Fruit fly (Drosophila melanogaster) whole organism, embryonic: ENCODE measurements around the gene iav.

Experiments
- CG10654 ChIP-seq: fragments of 200-800 bp; sonication (Bioruptor generic); optimal IDR thresholded peaks from 2 replicates; lab custom pipeline; 2016; ENCODE audit warnings: missing biosample characterization, missing genetic modification characterization
- CG11696 ChIP-seq: fragments of 200-800 bp; sonication (Bioruptor generic); IDR thresholded peaks from 2 replicates; pipeline ENCODE4 v1.3.6; 2022; ENCODE audit warnings: missing biosample characterization, missing genetic modification characterization
- CG11723 ChIP-seq: fragments of 200-800 bp; sonication (Bioruptor generic); optimal IDR thresholded peaks from 2 replicates; lab custom pipeline; 2017; ENCODE audit warnings: missing biosample characterization, mild to moderate bottlenecking, missing genetic modification characterization
- CG12071 ChIP-seq: fragments of 200-800 bp; sonication (Bioruptor generic); optimal IDR thresholded peaks from 3 replicates; lab custom pipeline; 2018; ENCODE audit warnings: missing biosample characterization, mild to moderate bottlenecking, missing genetic modification characterization
- CG17359 ChIP-seq: fragments of 200-800 bp; sonication (Bioruptor generic); optimal IDR thresholded peaks from 3 replicates; lab custom pipeline; 2018; ENCODE audit warnings: missing biosample characterization, mild to moderate bottlenecking, missing genetic modification characterization, moderate library complexity
- CG2120 ChIP-seq: fragments of 200-800 bp; sonication (Bioruptor generic); optimal IDR thresholded peaks from 3 replicates; lab custom pipeline; 2016; ENCODE audit warnings: missing biosample characterization, missing genetic modification characterization
- CG2712 ChIP-seq: fragments of 200-800 bp; optimal IDR thresholded peaks from 3 replicates; lab custom pipeline; 2019; ENCODE audit warnings: missing biosample characterization, mild to moderate bottlenecking, missing genetic modification characterization, moderate library complexity
- CG2889 ChIP-seq: fragments of 200-800 bp; sonication (Bioruptor generic); IDR thresholded peaks from 3 replicates; pipeline ENCODE4 v1.3.6; 2022; ENCODE audit warnings: missing biosample characterization, missing genetic modification characterization
- CG30020 ChIP-seq: fragments of 200-800 bp; optimal IDR thresholded peaks from 2 replicates; lab custom pipeline; 2019; ENCODE audit warnings: missing biosample characterization, mild to moderate bottlenecking, missing genetic modification characterization, moderate library complexity
- CG31388 ChIP-seq: fragments of 200-800 bp; sonication (Bioruptor generic); optimal IDR thresholded peaks from 2 replicates; lab custom pipeline; 2016; ENCODE audit warnings: missing biosample characterization, missing genetic modification characterization
- CG34224 ChIP-seq: fragments of 200-800 bp; sonication (Bioruptor generic); IDR thresholded peaks from 3 replicates; pipeline ENCODE4 v1.3.6; 2022; ENCODE audit warnings: missing biosample characterization, missing genetic modification characterization; ENCODE audit not compliant: partially characterized antibody
- CG4404 ChIP-seq: fragments of 200-800 bp; sonication (Bioruptor generic); IDR thresholded peaks from 2 replicates; pipeline ENCODE4 v1.3.6; 2022; ENCODE audit warnings: missing biosample characterization, missing genetic modification characterization
- CG7745 ChIP-seq: fragments of 200-800 bp; sonication (Bioruptor generic); optimal IDR thresholded peaks from 2 replicates; lab custom pipeline; 2018; ENCODE audit warnings: missing biosample characterization, mild to moderate bottlenecking, missing genetic modification characterization, moderate library complexity
- CG8290 ChIP-seq, 3 experiments: fragments of 200-800 bp; sonication (Bioruptor generic); optimal IDR thresholded peaks; 2 replicates each; lab custom pipeline; 2016 to 2019; ENCODE audit warnings: missing biosample characterization in 3 of 3, missing genetic modification characterization in 3 of 3, mild to moderate bottlenecking in 2 of 3, moderate library complexity in 1 of 3
- CG8388 ChIP-seq: fragments of 200-800 bp; sonication (Bioruptor generic); optimal IDR thresholded peaks from 2 replicates; lab custom pipeline; 2019; ENCODE audit warnings: missing biosample characterization, mild to moderate bottlenecking, missing genetic modification characterization, moderate library complexity
- CG9876 ChIP-seq: fragments of 200-800 bp; sonication (Bioruptor generic); optimal IDR thresholded peaks from 2 replicates; lab custom pipeline; 2016; ENCODE audit warnings: missing biosample characterization, missing genetic modification characterization
- Dbx ChIP-seq: fragments of 200-800 bp; sonication (Bioruptor generic); IDR thresholded peaks from 3 replicates; pipeline ENCODE4 v1.3.6; 2022; ENCODE audit warnings: missing biosample characterization, missing genetic modification characterization
- Deaf1 ChIP-seq: fragments of 200-800 bp; optimal IDR thresholded peaks from 3 replicates; lab custom pipeline; 2019; ENCODE audit warnings: missing biosample characterization, mild to moderate bottlenecking, missing genetic modification characterization, moderate library complexity
- Dfd ChIP-seq, 2 experiments: fragments of >200 bp; optimal IDR thresholded peaks; 2 replicates each; lab custom pipeline; 2017; ENCODE audit warnings: missing biosample characterization in 2 of 2, missing genetic modification characterization in 2 of 2
- Ets97D ChIP-seq: fragments of 200-800 bp; sonication (Bioruptor generic); optimal IDR thresholded peaks from 3 replicates; lab custom pipeline; 2016; ENCODE audit warnings: missing biosample characterization, missing genetic modification characterization
- Fer2 ChIP-seq: fragments of 200-800 bp; sonication (Bioruptor generic); optimal IDR thresholded peaks from 2 replicates; lab custom pipeline; 2018; ENCODE audit warnings: missing biosample characterization, mild to moderate bottlenecking, missing genetic modification characterization, moderate library complexity
- Gsc ChIP-seq: fragments of 200-800 bp; sonication (Bioruptor generic); IDR thresholded peaks from 2 replicates; pipeline ENCODE4 v1.3.6; 2022; ENCODE audit warnings: missing biosample characterization, missing genetic modification characterization
- HLH3B ChIP-seq: fragments of 200-800 bp; sonication (Bioruptor generic); IDR thresholded peaks from 2 replicates; pipeline ENCODE4 v1.3.6; 2022; ENCODE audit warnings: missing biosample characterization, missing genetic modification characterization
- HLHmδ ChIP-seq: fragments of 200-800 bp; sonication (Bioruptor generic); optimal IDR thresholded peaks from 2 replicates; lab custom pipeline; 2018; ENCODE audit warnings: missing biosample characterization, mild to moderate bottlenecking, missing genetic modification characterization, moderate library complexity
- Hmr ChIP-seq: fragments of 200-800 bp; sonication (Bioruptor generic); optimal IDR thresholded peaks from 3 replicates; lab custom pipeline; 2017; ENCODE audit warnings: mild to moderate bottlenecking, missing biosample characterization, missing genetic modification reagents, missing genetic modification characterization
- Hr78 ChIP-seq, 2 experiments: fragments of 200-800 bp in 1 of 2; fragments of >200 bp in 1 of 2; sonication (Bioruptor generic) in 1 of 2; optimal IDR thresholded peaks; 2 replicates each; lab custom pipeline; 2017 to 2019; ENCODE audit warnings: missing biosample characterization in 2 of 2, missing genetic modification characterization in 2 of 2, mild to moderate bottlenecking in 1 of 2, moderate library complexity in 1 of 2
- Hsf ChIP-seq: fragments of 200-800 bp; sonication (Bioruptor generic); optimal IDR thresholded peaks from 3 replicates; lab custom pipeline; 2016; ENCODE audit warnings: missing biosample characterization, missing genetic modification characterization
- Jarid2 ChIP-seq: fragments of 200-800 bp; sonication (Bioruptor generic); optimal IDR thresholded peaks from 3 replicates; lab custom pipeline; 2017; ENCODE audit warnings: mild to moderate bottlenecking, missing biosample characterization, missing genetic modification reagents, missing genetic modification characterization
- NFAT ChIP-seq: fragments of 200-800 bp; sonication (Bioruptor generic); IDR thresholded peaks from 2 replicates; pipeline ENCODE4 v1.3.6; 2022; ENCODE audit warnings: missing biosample characterization, missing genetic modification characterization
- Sin3A ChIP-seq: fragments of >200 bp; optimal IDR thresholded peaks from 2 replicates; lab custom pipeline; 2018
- Trl ChIP-seq, 3 experiments: fragments of >200 bp in 2 of 3; fragments of 200-800 bp in 1 of 3; sonication (Bioruptor generic) in 1 of 3; optimal IDR thresholded peaks; 2 replicates in 1 of 3; 3 replicates in 2 of 3; lab custom pipeline; 2016 to 2017; ENCODE audit warnings: missing biosample characterization in 1 of 3, missing genetic modification characterization in 1 of 3
- Usf ChIP-seq: fragments of 200-800 bp; sonication (Bioruptor generic); optimal IDR thresholded peaks from 2 replicates; lab custom pipeline; 2017; ENCODE audit warnings: missing genotype, missing biosample characterization, missing genetic modification characterization
- cas ChIP-seq: fragments of 200-800 bp; sonication (Bioruptor generic); IDR thresholded peaks from 2 replicates; pipeline ENCODE4 v1.3.6; 2022; ENCODE audit warnings: missing biosample characterization, missing genetic modification characterization
- caup ChIP-seq: fragments of 200-800 bp; sonication (Bioruptor generic); optimal IDR thresholded peaks from 3 replicates; lab custom pipeline; 2017; ENCODE audit warnings: missing biosample characterization, mild to moderate bottlenecking, missing genetic modification characterization, moderate library complexity; ENCODE audit not compliant: severe bottlenecking
- chinmo ChIP-seq: fragments of 200-800 bp; sonication (Bioruptor generic); IDR thresholded peaks from 4 replicates; pipeline ENCODE4 v1.3.6; 2022; ENCODE audit warnings: missing biosample characterization, missing genetic modification characterization; ENCODE audit not compliant: partially characterized antibody
- ci ChIP-seq: fragments of 200-800 bp; sonication (Bioruptor generic); IDR thresholded peaks from 3 replicates; pipeline ENCODE4 v1.3.6; 2022; ENCODE audit warnings: missing biosample characterization, missing genetic modification characterization
- dm ChIP-seq: fragments of 200-800 bp; sonication (Bioruptor generic); optimal IDR thresholded peaks from 3 replicates; lab custom pipeline; 2016; ENCODE audit warnings: missing biosample characterization, missing genetic modification characterization
- fd102C ChIP-seq: fragments of 200-800 bp; sonication (Bioruptor generic); optimal IDR thresholded peaks from 2 replicates; lab custom pipeline; 2018; ENCODE audit warnings: missing biosample characterization, mild to moderate bottlenecking, missing genetic modification characterization, moderate library complexity
- fd3F ChIP-seq: fragments of 200-800 bp; sonication (Bioruptor generic); optimal IDR thresholded peaks from 2 replicates; lab custom pipeline; 2018; ENCODE audit warnings: missing biosample characterization, mild to moderate bottlenecking, missing genetic modification characterization, moderate library complexity
- hb ChIP-seq: fragments of 200-800 bp; sonication (Bioruptor generic); IDR thresholded peaks from 3 replicates; pipeline ENCODE4 v1.3.6; 2022; ENCODE audit warnings: missing biosample characterization, missing genetic modification characterization; ENCODE audit not compliant: partially characterized antibody
- inv ChIP-seq: fragments of 200-800 bp; sonication (Bioruptor generic); IDR thresholded peaks from 2 replicates; pipeline ENCODE4 v1.3.6; 2022; ENCODE audit warnings: missing biosample characterization, missing genetic modification characterization; ENCODE audit not compliant: partially characterized antibody
- nerfin-2 ChIP-seq: fragments of 200-800 bp; sonication (Bioruptor generic); IDR thresholded peaks from 2 replicates; pipeline ENCODE4 v1.3.6; 2022; ENCODE audit warnings: missing biosample characterization, missing genetic modification characterization; ENCODE audit not compliant: partially characterized antibody
- psq ChIP-seq: fragments of 200-800 bp; sonication (Bioruptor generic); optimal IDR thresholded peaks from 2 replicates; lab custom pipeline; 2017; ENCODE audit warnings: missing biosample characterization, missing genetic modification characterization
- repo ChIP-seq: fragments of 200-800 bp; sonication (Bioruptor generic); optimal IDR thresholded peaks from 2 replicates; lab custom pipeline; 2016; ENCODE audit warnings: missing biosample characterization, missing genetic modification characterization
- sc ChIP-seq, 3 experiments: fragments of >200 bp in 2 of 3; fragments of 200-800 bp in 1 of 3; sonication (Bioruptor generic) in 1 of 3; optimal IDR thresholded peaks; 2 replicates in 2 of 3; 3 replicates in 1 of 3; lab custom pipeline; 2017; ENCODE audit warnings: mild to moderate bottlenecking in 1 of 3, missing biosample characterization in 1 of 3, missing genetic modification characterization in 1 of 3, missing genetic modification reagents in 1 of 3
- schlank ChIP-seq: fragments of 200-800 bp; sonication (Bioruptor generic); optimal IDR thresholded peaks from 2 replicates; lab custom pipeline; 2018; ENCODE audit warnings: missing biosample characterization, mild to moderate bottlenecking, missing genetic modification characterization
- sens-2 ChIP-seq: fragments of 200-800 bp; sonication (Bioruptor generic); IDR thresholded peaks from 2 replicates; pipeline ENCODE4 v1.3.6; 2022; ENCODE audit warnings: missing biosample characterization, missing genetic modification characterization
- trem ChIP-seq: fragments of 200-800 bp; optimal IDR thresholded peaks from 3 replicates; lab custom pipeline; 2019; ENCODE audit warnings: missing biosample characterization, mild to moderate bottlenecking, missing genetic modification characterization, moderate library complexity
- zen ChIP-seq: fragments of 200-800 bp; sonication (Bioruptor generic); optimal IDR thresholded peaks from 3 replicates; lab custom pipeline; 2018; ENCODE audit warnings: missing biosample characterization, mild to moderate bottlenecking, missing genetic modification characterization, moderate library complexity

iav gene

dm6 chrX:6770924-6771323 lies 42.9 kb upstream of the iav start, which contains the start of gene Coq7 (continued):
- TF ChIP-seq CG2120 (GFP tag; lab: Kevin White, UChicago) (peak; percentile 78), CG17359 (peak; percentile 82), CG9876 (GFP tag; lab: Kevin White, UChicago) (no peak), CG11723 (no peak), sens-2 (GFP tag; lab: Robert Waterston, UW) (peak; percentile 83), CG2712 (tag; lab: Kevin White, UChicago) (peak; percentile 91), HLH3B (peak; percentile 87), CG7745 (tag; lab: Kevin White, UChicago) (no peak), Fer2 (tag; lab: Kevin White, UChicago) (no peak), CG10654 (GFP tag; lab: Kevin White, UChicago) (peak; percentile 88), CG30020 (tag; lab: Kevin White, UChicago) (peak; percentile 78), CG2889 (GFP tag; lab: Robert Waterston, UW) (peak; percentile 88), Gsc (GFP tag; lab: Robert Waterston, UW) (peak; percentile 63), sc (optimal IDR thresholded peaks at IDR 0.05; lab: Kevin White, UChicago) (no peak), sc (GFP tag; optimal IDR thresholded peaks at IDR 0.05; lab: Kevin White, UChicago) (no peak), NFAT (peak; percentile 90), Sin3A (lab: Kevin White, UChicago) (peak; percentile 55), Usf (peak; percentile 82), CG8290 (GFP tag; optimal IDR thresholded peaks at IDR 0.05; lab: Kevin White, UChicago) (peak; percentile 59), CG8290 (tag; optimal IDR thresholded peaks at IDR 0.05; lab: Kevin White, UChicago) (no peak), CG11696 (GFP tag; lab: Robert Waterston, UW) (peak; percentile 60), fd3F (GFP tag; lab: Kevin White, UChicago) (peak; percentile 75), trem (tag; lab: Kevin White, UChicago) (peak; percentile 86), Dfd (GFP tag; optimal IDR thresholded peaks at IDR 0.05; lab: Kevin White, UChicago) (no peak), Jarid2 (GFP tag; lab: Kevin White, UChicago) (no peak), chinmo (peak; percentile 94), dm (peak; percentile 43), CG8388 (GFP tag; lab: Kevin White, UChicago) (peak; percentile 80), zen (peak; percentile 87), Hsf (GFP tag; lab: Kevin White, UChicago) (peak; percentile 79), CG12071 (no peak), caup (GFP tag; lab: Kevin White, UChicago) (peak; percentile 83), CG4404 (peak; percentile 91), Hmr (GFP tag; lab: Kevin White, UChicago) (no peak), Trl (optimal IDR thresholded peaks at IDR 0.05; lab: Kevin White, UChicago) (no peak), Trl (GFP tag; optimal IDR thresholded peaks at IDR 0.05; lab: Kevin White, UChicago) (peak; percentile 62), Dbx (peak; percentile 91), repo (no peak), inv (peak; percentile 98), Deaf1 (tag; lab: Kevin White, UChicago) (no peak), Ets97D (GFP tag; lab: Kevin White, UChicago) (peak; percentile 61), cas (GFP tag; lab: Robert Waterston, UW) (peak; percentile 85; the same call in 1 of the 2 replicates), schlank (peak; percentile 58), ci (GFP tag; lab: Robert Waterston, UW) (peak; percentile 95), CG34224 (GFP tag; lab: Robert Waterston, UW) (peak; percentile 98), nerfin-2 (GFP tag; lab: Robert Waterston, UW) (peak; percentile 90), hb (GFP tag; lab: Robert Waterston, UW) (peak; percentile 95), CG31388 (peak; percentile 43), fd102C (peak; percentile 55), Hr78 (GFP tag; optimal IDR thresholded peaks at IDR 0.05; lab: Kevin White, UChicago) (no peak), HLHmδ (GFP tag; lab: Kevin White, UChicago) (no peak), psq (GFP tag; lab: Kevin White, UChicago) (no peak)
